Worm (Caenorhabditis elegans) whole organism, L2 larva: ENCODE measurements around the gene C34E10.10.

ENCODE experiments used
- alr-1 ChIP-seq: fragments of 150-350 bp; optimal IDR thresholded peaks from 2 replicates; lab custom pipeline; 2014; ENCODE audit warnings: missing biosample characterization, missing genetic modification characterization
- ceh-16 ChIP-seq: fragments of 150-350 bp; optimal IDR thresholded peaks from 2 replicates; lab custom pipeline; 2014; ENCODE audit warnings: missing biosample characterization, missing genetic modification characterization
- elt-1 ChIP-seq: fragments of 150-350 bp; optimal IDR thresholded peaks from 2 replicates; lab custom pipeline; 2014; ENCODE audit warnings: missing biosample characterization, missing genetic modification characterization
- fos-1 ChIP-seq: fragments of 150-350 bp; optimal IDR thresholded peaks from 2 replicates; lab custom pipeline; 2014; ENCODE audit warnings: missing biosample characterization, missing genetic modification characterization
- lsy-2 ChIP-seq, 2 experiments: fragments of 150-350 bp in 1 of 2; sonication (generic microtip) in 1 of 2; optimal IDR thresholded peaks; 2 replicates each; lab custom pipeline; 2014 to 2017; ENCODE audit warnings: missing biosample characterization in 2 of 2, missing genetic modification characterization in 2 of 2
- nhr-77 ChIP-seq: fragments of 150-350 bp; optimal IDR thresholded peaks from 2 replicates; lab custom pipeline; 2014; ENCODE audit warnings: missing biosample characterization, missing genetic modification characterization
- sem-4 ChIP-seq: fragments of 150-350 bp; optimal IDR thresholded peaks from 2 replicates; lab custom pipeline; 2014; ENCODE audit warnings: missing biosample characterization, missing genetic modification reagents, missing genetic modification characterization
- unc-39 ChIP-seq: fragments of 150-350 bp; optimal IDR thresholded peaks from 2 replicates; lab custom pipeline; 2014; ENCODE audit warnings: missing biosample characterization, missing genetic modification characterization
- unc-55 ChIP-seq: fragments of 150-350 bp; sonication (generic microtip); optimal IDR thresholded peaks from 3 replicates; lab custom pipeline; 2014; ENCODE audit warnings: missing biosample characterization, missing genetic modification reagents, missing genetic modification characterization
- unc-62 ChIP-seq: fragments of 150-350 bp; optimal IDR thresholded peaks from 2 replicates; lab custom pipeline; 2014; ENCODE audit warnings: missing biosample characterization, missing genetic modification reagents, missing genetic modification characterization
- ztf-1 ChIP-seq: fragments of 200-800 bp; sonication (Bioruptor generic); conservative IDR thresholded peaks from 2 replicates; pipeline ENCODE4 v1.3.6; 2022; ENCODE audit warnings: missing genetic modification characterization, missing compliant biosample characterization

DNA sequence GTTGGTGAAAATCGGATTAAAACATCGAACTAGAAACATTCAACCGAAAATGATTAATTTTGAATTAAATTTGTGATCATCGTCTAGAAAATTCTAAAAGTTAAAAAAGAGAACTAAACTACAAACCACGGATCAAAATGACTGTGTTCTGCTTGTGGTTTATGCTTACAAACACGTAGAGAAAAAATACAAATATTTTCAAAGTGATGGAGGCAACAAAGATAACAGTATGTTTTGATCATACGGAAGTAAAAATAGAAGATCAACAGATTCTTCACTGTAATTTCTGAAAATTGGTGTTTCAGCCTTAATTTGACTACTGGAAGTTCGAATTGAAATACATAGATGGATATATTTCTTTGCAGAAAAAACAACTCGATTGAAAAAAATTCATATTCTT is 24.4 kb downstream of the C34E10.10 start:
- no peak for TF ChIP-seq nhr-77 (tag; lab: Kevin White, UChicago)
- TF ChIP-seq unc-62 (GFP tag; lab: Kevin White, UChicago): no peak
- no peak for TF ChIP-seq sem-4 (tag; lab: Kevin White, UChicago)
- TF ChIP-seq lsy-2 (tag; optimal IDR thresholded peaks at IDR 0.05; lab: Kevin White, UChicago): no peak
- no peak for TF ChIP-seq unc-55 (GFP tag; lab: Kevin White, UChicago)
- no peak for TF ChIP-seq fos-1 (tag; lab: Kevin White, UChicago)
- no peak for TF ChIP-seq unc-39 (tag; lab: Kevin White, UChicago)
- TF ChIP-seq ztf-1 (GFP tag; lab: Robert Waterston, UW): no peak
- no peak for TF ChIP-seq alr-1
- TF ChIP-seq ceh-16 (tag; lab: Kevin White, UChicago): no peak
- no peak for TF ChIP-seq elt-1 (tag; lab: Kevin White, UChicago)
